Fruit fly (Drosophila melanogaster): Measurements from ENCODE around the gene CG15812.
A peak's percentile ranks its signal among the peaks of the same experiment; 100 is the strongest.

CG15812 gene

DNA sequence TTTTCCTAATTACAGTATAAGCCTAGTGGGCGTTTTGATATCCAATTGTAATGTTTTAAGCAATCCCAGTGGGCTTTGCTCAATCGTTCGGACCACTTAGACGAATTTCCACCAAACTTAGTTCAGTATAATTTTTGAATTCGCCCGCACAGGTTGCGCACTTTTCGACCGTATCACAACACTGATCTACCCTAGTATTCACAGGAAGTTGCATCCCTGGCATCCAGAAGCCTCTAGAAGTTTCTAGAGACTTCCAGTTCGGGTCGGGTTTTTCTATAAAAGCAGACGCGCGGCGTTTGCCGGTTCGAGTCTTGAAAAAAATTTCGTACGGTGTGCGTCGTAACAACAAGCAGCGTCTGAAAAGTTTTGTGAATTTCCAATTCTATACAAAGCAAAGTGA is 33.1 kb downstream of the CG15812 start, which contains the start of gene Hsp83 (continued):
- TF ChIP-seq salm (tag; optimal IDR thresholded peaks at IDR 0.05) (peak; percentile 89), gt (GFP tag; IDR thresholded peaks at IDR 0.05) (peak; percentile 58; the same call in 1 of the 2 replicates), CG12744 (GFP tag; optimal IDR thresholded peaks at IDR 0.05) (peak; percentile 94), Elba2 (GFP tag; optimal IDR thresholded peaks at IDR 0.05) (peak; percentile 68), Xrp1 (GFP tag; IDR thresholded peaks at IDR 0.05) (peak; percentile 71), CG17186 (GFP tag; optimal IDR thresholded peaks at IDR 0.05) (peak; percentile 96), gsb-n (tag; optimal IDR thresholded peaks at IDR 0.05) (peak; percentile 85), vnd (GFP tag; IDR thresholded peaks at IDR 0.05; ENCODE audit: partially characterized antibody) (no peak), CG11085 (GFP tag; IDR thresholded peaks at IDR 0.05) (peak; percentile 87), ato (GFP tag; IDR thresholded peaks at IDR 0.05; ENCODE audit: partially characterized antibody) (no peak), Dbx (GFP tag; IDR thresholded peaks at IDR 0.05) (peak; percentile 95), gem (tag; optimal IDR thresholded peaks at IDR 0.05) (peak; percentile 77), TFAM (GFP tag; optimal IDR thresholded peaks at IDR 0.05) (peak; percentile 89), CG32532 (GFP tag; IDR thresholded peaks at IDR 0.05) (peak; percentile 95), stwl (tag; optimal IDR thresholded peaks at IDR 0.05) (peak; percentile 85), yki (optimal IDR thresholded peaks at IDR 0.05) (no peak), CG11695 (GFP tag; IDR thresholded peaks at IDR 0.05) (peak; percentile 84), al (GFP tag; IDR thresholded peaks at IDR 0.05) (peak; percentile 70), BEAF-32 (GFP tag; optimal IDR thresholded peaks at IDR 0.05) (no peak), chn (GFP tag; optimal IDR thresholded peaks at IDR 0.05) (peak; percentile 79), Eip74EF (GFP tag; optimal IDR thresholded peaks at IDR 0.05) (peak in 1 of 2 experiments; percentile 88), CG1603 (tag; optimal IDR thresholded peaks at IDR 0.05) (peak; percentile 95), tin (GFP tag; optimal IDR thresholded peaks at IDR 0.05) (peak; percentile 88), ATbp (GFP tag; optimal IDR thresholded peaks at IDR 0.05) (peak; percentile 97), CG32767 (GFP tag; IDR thresholded peaks at IDR 0.05) (peak; percentile 86), tgo (GFP tag; IDR thresholded peaks at IDR 0.05) (peak; percentile 85), CG17328 (GFP tag; IDR thresholded peaks at IDR 0.05) (peak; percentile 96), CG5245 (GFP tag; optimal IDR thresholded peaks at IDR 0.05) (peak; percentile 91), CG13624 (GFP tag; optimal IDR thresholded peaks at IDR 0.05) (peak; percentile 94), ttk (GFP tag; IDR thresholded peaks at IDR 0.05) (peak; percentile 89), pnt (GFP tag; optimal IDR thresholded peaks at IDR 0.05) (peak; percentile 30), crc (GFP tag; optimal IDR thresholded peaks at IDR 0.05) (peak; percentile 94), CG8478 (optimal IDR thresholded peaks at IDR 0.05) (no peak), corto (GFP tag; optimal IDR thresholded peaks at IDR 0.05) (peak; percentile 90), bbx (GFP tag; IDR thresholded peaks at IDR 0.05; ENCODE audit: partially characterized antibody) (peak; percentile 62), Opbp (GFP tag; IDR thresholded peaks at IDR 0.05; ENCODE audit: partially characterized antibody) (peak; percentile 57; the same call in 2 of the 3 replicates), CG6272 (GFP tag; IDR thresholded peaks at IDR 0.05) (peak; percentile 56), hb (GFP tag; IDR thresholded peaks at IDR 0.05; ENCODE audit: partially characterized antibody) (no peak), luna (GFP tag; optimal IDR thresholded peaks at IDR 0.05) (peak; percentile 91), Antp (GFP tag; optimal IDR thresholded peaks at IDR 0.05) (peak; percentile 90), ken (GFP tag; IDR thresholded peaks at IDR 0.05) (peak; percentile 92), trem (tag; optimal IDR thresholded peaks at IDR 0.05) (peak; percentile 83), chif (GFP tag; optimal IDR thresholded peaks at IDR 0.05) (peak; percentile 81 to 91), CG2202 (tag; optimal IDR thresholded peaks at IDR 0.05) (peak; percentile 94), fu2 (GFP tag; optimal IDR thresholded peaks at IDR 0.05) (peak; percentile 86), CG7963 (GFP tag; IDR thresholded peaks at IDR 0.05; ENCODE audit: partially characterized antibody) (no peak), CG10147 (GFP tag; optimal IDR thresholded peaks at IDR 0.05) (peak; percentile 88), ems (GFP tag; optimal IDR thresholded peaks at IDR 0.05) (peak; percentile 92), CG4404 (GFP tag; IDR thresholded peaks at IDR 0.05) (peak; percentile 26; the same call in 1 of the 2 replicates), dm (GFP tag; optimal IDR thresholded peaks at IDR 0.05) (peak; percentile 94), CG4424 (GFP tag; optimal IDR thresholded peaks at IDR 0.05) (peak; percentile 91), seq (GFP tag; IDR thresholded peaks at IDR 0.05) (peak; percentile 92)
